Worm (Caenorhabditis elegans) whole organism, mixed stage, embryonic: ENCODE measurements around the gene madf-8.

Experiments used
- bed-3 ChIP-seq: fragments of 200-800 bp; sonication (Bioruptor generic); optimal IDR thresholded peaks from 3 replicates; lab custom pipeline; 2018; ENCODE audit warnings: mild to moderate bottlenecking, missing genetic modification characterization, moderate library complexity, missing compliant biosample characterization
- ceh-43 ChIP-seq: fragments of 200-800 bp; sonication (Bioruptor generic); optimal IDR thresholded peaks from 2 replicates; lab custom pipeline; 2018; ENCODE audit warnings: mild to moderate bottlenecking, missing genetic modification characterization, moderate library complexity, missing compliant biosample characterization
- elt-3 ChIP-seq: fragments of 150-350 bp; optimal IDR thresholded peaks from 2 replicates; lab custom pipeline; 2014; ENCODE audit warnings: missing biosample characterization, missing genetic modification characterization
- lsy-2 ChIP-seq: fragments of 150-350 bp; optimal IDR thresholded peaks from 2 replicates; lab custom pipeline; 2014; ENCODE audit warnings: missing biosample characterization, missing genetic modification characterization
- mab-5 ChIP-seq: fragments of 150-350 bp; optimal IDR thresholded peaks from 2 replicates; lab custom pipeline; 2014; ENCODE audit warnings: missing biosample characterization, missing genetic modification characterization
- mep-1 ChIP-seq: fragments of 150-350 bp; optimal IDR thresholded peaks from 2 replicates; lab custom pipeline; 2017; ENCODE audit warnings: missing biosample characterization, missing genetic modification reagents, missing genetic modification characterization, inconsistent platforms
- nhr-12 ChIP-seq: fragments of 150-350 bp; optimal IDR thresholded peaks from 2 replicates; lab custom pipeline; 2014; ENCODE audit warnings: missing biosample characterization, missing genetic modification characterization
- nhr-237 ChIP-seq: fragments of 150-350 bp; optimal IDR thresholded peaks from 2 replicates; lab custom pipeline; 2014; ENCODE audit warnings: missing biosample characterization, missing genetic modification characterization
- nhr-76 ChIP-seq: sonication (generic microtip); optimal IDR thresholded peaks from 2 replicates; lab custom pipeline; 2017; ENCODE audit warnings: missing biosample characterization, missing genetic modification characterization
- sptf-1 ChIP-seq: sonication (generic microtip); optimal IDR thresholded peaks from 2 replicates; lab custom pipeline; 2017; ENCODE audit warnings: mild to moderate bottlenecking, missing genetic modification characterization, moderate library complexity, missing compliant biosample characterization
- tbx-8 ChIP-seq: fragments of 200-800 bp; sonication (Bioruptor generic); optimal IDR thresholded peaks from 2 replicates; lab custom pipeline; 2018; ENCODE audit warnings: mild to moderate bottlenecking, missing genetic modification characterization, moderate library complexity, missing compliant biosample characterization
- unc-39 ChIP-seq: fragments of 150-350 bp; optimal IDR thresholded peaks from 2 replicates; lab custom pipeline; 2014; ENCODE audit warnings: missing biosample characterization, missing genetic modification characterization

DNA sequence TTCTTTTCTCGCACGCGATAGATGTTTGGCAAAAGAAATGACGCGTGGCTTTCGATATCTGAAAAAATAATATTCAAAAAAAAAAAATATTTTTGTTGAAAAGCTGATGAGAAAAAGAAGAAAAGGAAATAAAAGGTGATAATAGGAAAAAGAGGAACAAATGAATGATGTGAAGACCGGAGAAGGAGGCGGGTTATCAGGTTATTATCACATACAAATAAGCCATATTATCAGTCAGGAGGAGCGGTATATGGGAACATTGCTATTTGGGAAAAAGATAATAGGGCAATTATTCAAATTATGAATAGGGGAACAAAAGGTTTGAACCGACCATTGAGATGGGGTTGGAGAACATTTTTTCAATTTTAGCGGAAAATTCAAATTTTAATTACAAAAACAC is 23.5 kb upstream of the madf-8 start:
- TF ChIP-seq ceh-43 (GFP tag; lab: Kevin White, UChicago) (no peak), mep-1 (tag; lab: Kevin White, UChicago) (no peak), unc-39 (no peak), lsy-2 (tag; lab: Kevin White, UChicago) (no peak), elt-3 (tag; lab: Kevin White, UChicago) (no peak), tbx-8 (GFP tag; lab: Kevin White, UChicago) (no peak), mab-5 (tag; lab: Kevin White, UChicago) (no peak), nhr-237 (tag; lab: Kevin White, UChicago) (no peak), nhr-76 (no peak), nhr-12 (tag; lab: Kevin White, UChicago) (no peak), sptf-1 (no peak), bed-3 (GFP tag; lab: Kevin White, UChicago) (no peak)
